Worm (Caenorhabditis elegans): ENCODE measurements around the gene F21C10.6.
A peak's percentile ranks its signal among the peaks of the same experiment; 100 is the strongest.

F21C10.6 gene

ce11 chrV:9084252-9084651 is 40.0 kb upstream of the F21C10.6 start:
- TF ChIP-seq flt-1 (GFP tag; IDR thresholded peaks at IDR 0.05): no peak
- no peak for TF ChIP-seq F13C5.2 (tag; optimal IDR thresholded peaks at IDR 0.05)
- no peak for TF ChIP-seq ceh-13 (GFP tag; optimal IDR thresholded peaks at IDR 0.05)
- no peak for TF ChIP-seq ets-7 (tag; optimal IDR thresholded peaks at IDR 0.05)
- TF ChIP-seq hmg-4 (GFP tag; optimal IDR thresholded peaks at IDR 0.05): no peak

DNA sequence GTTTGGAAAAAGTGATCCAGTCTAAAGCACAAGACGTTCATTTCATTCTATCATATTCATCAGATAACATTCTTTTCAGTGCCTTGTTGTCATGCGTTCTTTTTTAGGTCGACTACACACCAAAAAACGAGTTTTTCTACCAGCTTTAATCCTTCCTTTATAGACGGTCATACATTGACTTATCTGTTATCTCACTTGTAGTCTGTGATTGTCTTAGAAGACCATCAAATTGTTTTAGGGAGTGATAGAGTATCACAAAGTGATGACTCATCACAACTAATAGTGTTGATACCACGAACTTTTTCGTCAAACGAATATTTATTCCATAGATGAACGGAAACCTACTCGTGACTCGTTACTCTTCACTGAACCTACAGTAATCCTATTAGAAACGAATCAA is 38.4 kb upstream of the F21C10.6 start:
- no peak for TF ChIP-seq tra-4 (tag; optimal IDR thresholded peaks at IDR 0.05)
- no peak for TF ChIP-seq sea-1 (GFP tag; conservative IDR thresholded peaks at IDR 0.05)
- no peak for TF ChIP-seq ama-1 (optimal IDR thresholded peaks at IDR 0.05)
- TF ChIP-seq hmbx-1 (tag; optimal IDR thresholded peaks at IDR 0.05): no peak
- TF ChIP-seq tbx-37 (GFP tag; conservative IDR thresholded peaks at IDR 0.05): no peak

DNA sequence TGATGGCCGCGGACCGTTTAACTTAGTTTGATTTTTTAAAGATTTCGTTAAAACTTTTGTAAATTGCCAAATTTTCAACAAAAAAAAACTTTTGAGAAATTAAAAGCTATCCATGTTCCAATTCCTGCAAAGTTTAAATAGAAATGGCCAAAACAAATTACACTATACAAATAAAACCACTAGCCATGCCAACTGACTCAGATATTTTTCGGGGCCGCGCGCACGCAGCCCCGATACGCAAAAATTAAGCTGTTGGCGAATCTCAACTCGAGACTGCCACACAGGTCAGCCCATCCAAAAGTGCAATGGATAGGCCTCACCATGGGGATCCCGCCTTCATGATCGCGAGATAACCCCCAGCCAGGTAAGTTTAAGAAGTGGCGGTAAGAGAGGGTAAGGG is 37.6 kb upstream of the F21C10.6 start:
- TF ChIP-seq pes-1 (GFP tag; IDR thresholded peaks at IDR 0.05): 0 out of 2 replicates have a peak, but pooled peaks have one; percentile 47
- TF ChIP-seq sea-1 (GFP tag; conservative IDR thresholded peaks at IDR 0.05): 0 out of 2 replicates have a peak, but pooled peaks have one; percentile 60

DNA sequence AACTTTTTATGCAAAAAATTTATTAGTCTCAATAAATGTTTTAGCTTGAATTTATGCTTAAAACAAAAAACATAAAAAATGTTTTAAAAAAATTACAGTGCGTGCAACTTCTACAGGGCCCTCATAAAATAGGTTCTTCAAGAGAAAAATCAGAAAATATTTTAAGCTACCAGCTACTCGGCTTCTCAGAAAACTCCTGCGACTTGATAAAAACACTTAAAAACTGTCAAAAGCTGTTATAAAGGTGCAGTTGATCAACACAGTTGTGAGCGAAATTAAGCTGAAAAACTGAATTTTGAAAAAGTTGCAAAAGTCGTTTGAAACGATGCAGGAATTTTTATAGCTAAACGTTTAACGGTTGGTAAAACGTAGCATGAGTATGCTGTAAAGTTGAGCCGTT is 35.5 kb upstream of the F21C10.6 start:
- TF ChIP-seq pes-1 (GFP tag; IDR thresholded peaks at IDR 0.05) (0 out of 2 replicates have a peak, but pooled peaks have one; percentile 39), sea-1 (GFP tag; conservative IDR thresholded peaks at IDR 0.05) (peak; percentile 95), tbx-11 (GFP tag; IDR thresholded peaks at IDR 0.05) (peak; percentile 27; the same call in 1 of the 2 replicates), ceh-13 (GFP tag; optimal IDR thresholded peaks at IDR 0.05) (no peak), hnd-1 (tag; optimal IDR thresholded peaks at IDR 0.05) (peak; percentile 54), scrt-1 (GFP tag; IDR thresholded peaks at IDR 0.05) (no peak), hmg-4 (GFP tag; optimal IDR thresholded peaks at IDR 0.05) (no peak), ama-1 (optimal IDR thresholded peaks at IDR 0.05) (peak; percentile 94)

DNA sequence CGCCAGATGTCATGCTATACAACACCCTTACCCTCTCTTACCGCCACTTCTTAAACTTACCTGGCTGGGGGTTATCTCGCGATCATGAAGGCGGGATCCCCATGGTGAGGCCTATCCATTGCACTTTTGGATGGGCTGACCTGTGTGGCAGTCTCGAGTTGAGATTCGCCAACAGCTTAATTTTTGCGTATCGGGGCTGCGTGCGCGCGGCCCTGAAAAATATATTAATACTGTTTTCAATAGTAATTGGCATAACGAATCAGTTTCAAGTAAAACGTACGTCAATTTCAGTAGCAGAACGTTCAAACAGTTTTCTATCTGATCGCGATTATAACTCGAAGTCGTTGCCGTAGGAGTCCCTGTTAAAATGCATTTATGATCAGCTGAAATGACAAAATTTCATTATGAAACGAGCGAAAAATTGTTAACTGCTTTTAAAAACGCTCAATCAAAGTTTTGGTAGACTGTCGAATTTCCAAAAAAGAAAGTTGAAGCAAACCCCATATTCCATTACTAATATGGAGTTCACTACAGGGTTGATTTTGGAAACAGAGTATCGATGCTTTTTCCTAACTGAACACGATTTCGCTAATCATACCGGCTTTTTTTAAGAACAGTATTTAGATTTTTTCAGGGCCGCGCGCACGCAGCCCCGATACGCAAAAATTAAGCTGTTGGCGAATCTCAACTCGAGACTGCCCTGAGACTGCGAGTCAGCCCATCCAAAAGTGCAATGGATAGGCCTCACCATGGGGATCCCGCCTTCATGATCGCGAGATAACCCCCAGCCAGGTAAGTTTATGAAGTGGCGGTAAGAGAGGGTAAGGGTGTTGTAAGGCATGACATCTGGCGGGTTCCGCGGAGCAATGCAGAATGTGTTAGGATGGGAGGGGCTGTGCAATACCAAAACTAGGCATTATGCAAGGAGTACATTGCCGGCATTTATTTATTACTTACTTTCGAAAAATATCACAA is 33.2 kb upstream of the F21C10.6 start:
- peak; percentile 60; the same call in 1 of the 2 replicates for TF ChIP-seq scrt-1 (GFP tag; IDR thresholded peaks at IDR 0.05)
- TF ChIP-seq hmg-4 (GFP tag; optimal IDR thresholded peaks at IDR 0.05): peak; percentile 0
- TF ChIP-seq sea-1 (GFP tag; conservative IDR thresholded peaks at IDR 0.05): 0 out of 2 replicates have a peak, but pooled peaks have one; percentile 20

DNA sequence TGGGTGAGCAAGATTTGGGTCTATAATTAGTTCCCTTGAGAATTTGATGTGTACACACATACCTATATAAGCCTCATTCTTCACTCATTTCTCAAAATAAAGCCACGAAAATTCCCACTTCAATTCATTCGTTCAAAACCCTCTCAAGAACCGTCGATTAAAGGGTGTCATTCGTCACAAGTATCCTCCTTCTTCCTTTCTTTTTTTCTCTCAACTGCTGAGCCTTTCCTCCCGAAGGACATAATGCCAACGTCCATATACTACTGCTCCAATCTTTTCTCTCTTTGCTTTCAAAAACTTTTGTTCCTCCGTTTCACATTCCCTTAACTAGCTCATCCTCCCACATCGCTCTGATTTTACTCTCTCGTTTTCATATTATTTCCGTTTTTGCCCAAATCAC is 32.1 kb upstream of the F21C10.6 start, which contains the start of gene T27E4.1:
T27E4.1 (plus strand) TSS at position 137 of the 400 bp plus-strand sequence.
- TF ChIP-seq scrt-1 (GFP tag; IDR thresholded peaks at IDR 0.05): no peak
- no peak for TF ChIP-seq hmg-4 (GFP tag; optimal IDR thresholded peaks at IDR 0.05)
- no peak for TF ChIP-seq ama-1 (optimal IDR thresholded peaks at IDR 0.05)
- no peak for TF ChIP-seq tbx-37 (GFP tag; conservative IDR thresholded peaks at IDR 0.05)
- no peak for TF ChIP-seq ets-7 (tag; optimal IDR thresholded peaks at IDR 0.05)
- no peak for TF ChIP-seq hnd-1 (tag; optimal IDR thresholded peaks at IDR 0.05)
- no peak for TF ChIP-seq aly-1 (tag; optimal IDR thresholded peaks at IDR 0.05)
- TF ChIP-seq sea-1 (GFP tag; conservative IDR thresholded peaks at IDR 0.05): no peak
- no peak for TF ChIP-seq F13C5.2 (tag; optimal IDR thresholded peaks at IDR 0.05)
- TF ChIP-seq ceh-36 (tag; optimal IDR thresholded peaks at IDR 0.05): no peak

DNA sequence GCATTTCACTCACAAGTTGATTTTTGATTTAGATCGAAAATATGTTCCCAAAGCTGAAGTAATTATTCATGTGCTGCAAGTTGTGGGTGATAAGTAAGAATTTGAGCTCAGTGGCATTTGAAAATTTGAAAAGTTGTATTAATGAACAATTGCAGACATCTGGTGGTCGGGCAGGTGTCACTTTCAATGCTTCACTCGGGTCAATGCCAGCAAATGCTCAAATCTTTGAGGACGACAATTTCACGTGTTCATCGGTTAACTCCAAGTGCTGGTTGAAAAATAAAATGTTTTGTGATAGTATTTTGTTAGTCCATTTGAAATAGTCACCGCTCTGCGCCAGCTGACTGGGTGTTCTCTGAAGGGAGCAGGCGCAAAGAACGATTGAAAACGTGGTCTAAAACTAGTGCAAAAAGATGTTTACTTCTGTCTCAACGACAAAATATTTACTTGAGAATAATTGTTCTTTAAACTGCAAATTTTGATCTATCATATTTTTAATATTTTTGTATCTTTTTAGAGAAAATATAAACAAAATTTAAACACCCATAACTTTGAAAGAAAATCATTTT is 30.1 kb upstream of the F21C10.6 start:
- TF ChIP-seq F13C5.2 (tag; optimal IDR thresholded peaks at IDR 0.05) (no peak), tbx-37 (GFP tag; conservative IDR thresholded peaks at IDR 0.05) (no peak), hnd-1 (tag; optimal IDR thresholded peaks at IDR 0.05) (no peak), scrt-1 (GFP tag; IDR thresholded peaks at IDR 0.05) (no peak)

DNA sequence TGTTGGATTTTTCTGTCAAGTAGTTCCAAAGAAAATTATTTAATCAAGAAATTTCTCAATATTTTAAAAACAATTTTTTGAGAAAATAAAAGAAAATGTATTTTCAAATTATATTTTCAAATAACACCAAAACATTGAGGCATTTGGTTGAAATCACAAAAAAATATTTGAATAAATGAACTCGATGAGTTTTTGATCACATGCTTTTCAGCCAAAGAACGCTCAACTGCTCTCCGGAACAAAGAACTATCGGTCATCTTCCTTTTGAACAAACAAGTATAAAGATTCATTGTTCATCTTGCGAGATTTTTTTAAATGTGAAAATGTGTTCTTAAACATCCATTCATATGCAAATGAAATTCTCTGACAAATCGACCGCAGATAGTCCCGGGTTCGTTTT is 29.3 kb upstream of the F21C10.6 start:
- TF ChIP-seq hmbx-1 (tag; optimal IDR thresholded peaks at IDR 0.05): no peak
- no peak for TF ChIP-seq ceh-13 (GFP tag; optimal IDR thresholded peaks at IDR 0.05)
- TF ChIP-seq hnd-1 (tag; optimal IDR thresholded peaks at IDR 0.05): no peak
- TF ChIP-seq B0310.2 (tag; optimal IDR thresholded peaks at IDR 0.05): no peak
- TF ChIP-seq ama-1 (optimal IDR thresholded peaks at IDR 0.05): no peak
- no peak for TF ChIP-seq tbx-11 (GFP tag; IDR thresholded peaks at IDR 0.05)
- no peak for TF ChIP-seq hmg-4 (GFP tag; optimal IDR thresholded peaks at IDR 0.05)
- TF ChIP-seq ceh-36 (tag; optimal IDR thresholded peaks at IDR 0.05): no peak
- TF ChIP-seq ets-7 (tag; optimal IDR thresholded peaks at IDR 0.05): no peak
- TF ChIP-seq F13C5.2 (tag; optimal IDR thresholded peaks at IDR 0.05): no peak

Data from whole organism, early embryonic.